Worm (Caenorhabditis elegans) whole organism, L3 larva: ENCODE results near the gene F49E8.8.

Experiments used
- ceh-16 ChIP-seq: sonication (generic microtip); optimal IDR thresholded peaks from 2 replicates; lab custom pipeline; 2017; ENCODE audit warnings: missing biosample characterization, missing genetic modification characterization
- ceh-28 ChIP-seq: fragments of 150-350 bp; optimal IDR thresholded peaks from 2 replicates; lab custom pipeline; 2014; ENCODE audit warnings: missing biosample characterization, missing genetic modification reagents, missing genetic modification characterization
- ceh-9 ChIP-seq: sonication (generic microtip); optimal IDR thresholded peaks from 2 replicates; lab custom pipeline; 2018; ENCODE audit warnings: missing biosample characterization, missing genetic modification characterization
- elt-2 ChIP-seq: sonication (generic microtip); optimal IDR thresholded peaks from 2 replicates; lab custom pipeline; 2016; ENCODE audit warnings: missing genetic modification reagents, mild to moderate bottlenecking, missing genetic modification characterization, missing compliant biosample characterization
- nhr-11 ChIP-seq: fragments of 150-350 bp; optimal IDR thresholded peaks from 2 replicates; lab custom pipeline; 2014; ENCODE audit warnings: missing biosample characterization, missing genetic modification characterization
- nhr-76 ChIP-seq: fragments of 150-350 bp; sonication (generic microtip); optimal IDR thresholded peaks from 5 replicates; lab custom pipeline; 2014; ENCODE audit warnings: missing biosample characterization, missing genetic modification characterization
- pha-4 ChIP-seq: fragments of 150-350 bp; optimal IDR thresholded peaks from 2 replicates; lab custom pipeline; 2014; ENCODE audit warnings: missing biosample characterization, missing genetic modification reagents, missing genetic modification characterization
- skn-1 ChIP-seq: fragments of 150-350 bp; optimal IDR thresholded peaks from 2 replicates; lab custom pipeline; 2014; ENCODE audit warnings: missing biosample characterization, missing genetic modification characterization
- snpc-4 ChIP-seq: fragments of 150-350 bp; optimal IDR thresholded peaks from 2 replicates; lab custom pipeline; 2014; ENCODE audit warnings: missing biosample characterization, missing genetic modification characterization
- unc-62 ChIP-seq: fragments of 150-350 bp; sonication (generic microtip); optimal IDR thresholded peaks from 4 replicates; lab custom pipeline; 2014; ENCODE audit warnings: missing biosample characterization, missing genetic modification reagents, missing genetic modification characterization
- ztf-11 ChIP-seq: fragments of 150-350 bp; optimal IDR thresholded peaks from 2 replicates; lab custom pipeline; 2014; ENCODE audit warnings: missing biosample characterization, missing genetic modification characterization

- TF ChIP-seq ceh-28 (no peak), snpc-4 (tag; lab: Kevin White, UChicago) (no peak), pha-4 (tag; lab: Kevin White, UChicago) (no peak), nhr-11 (tag; lab: Kevin White, UChicago) (no peak), ceh-16 (tag; lab: Kevin White, UChicago) (no peak), unc-62 (GFP tag; lab: Kevin White, UChicago) (no peak), ztf-11 (tag; lab: Kevin White, UChicago) (no peak), ceh-9 (tag; lab: Kevin White, UChicago) (no peak), nhr-76 (tag; lab: Kevin White, UChicago) (no peak), elt-2 (tag; lab: Kevin White, UChicago) (no peak), skn-1 (no peak)
These were observed 49.0 kb downstream of the F49E8.8 start for ce11 chrIV:7605413-7605812.
